Fruit fly (Drosophila melanogaster): ENCODE data around the gene Sfp96F.
A peak's percentile ranks its signal among the peaks of the same experiment; 100 is the strongest.

Gene Sfp96F

dm6 chr3R:25879324-25879766 is 49.3 kb upstream of the Sfp96F start (continued):
- peak; percentile 73 for TF ChIP-seq Six4 (GFP tag; optimal IDR thresholded peaks at IDR 0.05)
- TF ChIP-seq PHDP (tag; optimal IDR thresholded peaks at IDR 0.05) = peak; percentile 84
- peak; percentile 48 for TF ChIP-seq D19B (GFP tag; optimal IDR thresholded peaks at IDR 0.05)
- TF ChIP-seq NFAT (GFP tag; IDR thresholded peaks at IDR 0.05) = no peak
- peak; percentile 39 for TF ChIP-seq CG7271 (tag; optimal IDR thresholded peaks at IDR 0.05)
- TF ChIP-seq Lpt (GFP tag; optimal IDR thresholded peaks at IDR 0.05) = no peak
- TF ChIP-seq CG12071 (GFP tag; optimal IDR thresholded peaks at IDR 0.05) = peak; percentile 74
- peak; percentile 22 for TF ChIP-seq shn (GFP tag; optimal IDR thresholded peaks at IDR 0.05)
- peak; percentile 68 for TF ChIP-seq HHEX (GFP tag; optimal IDR thresholded peaks at IDR 0.05)
- no peak for TF ChIP-seq Hr39 (optimal IDR thresholded peaks at IDR 0.05)
- TF ChIP-seq CG3726 (GFP tag; IDR thresholded peaks at IDR 0.05) = no peak
- TF ChIP-seq CG31224 (GFP tag; IDR thresholded peaks at IDR 0.05) = no peak
- no peak for TF ChIP-seq hb (GFP tag; IDR thresholded peaks at IDR 0.05; ENCODE audit: partially characterized antibody)
- peak; percentile 12 for TF ChIP-seq CG9876 (GFP tag; optimal IDR thresholded peaks at IDR 0.05)
- peak; percentile 76 for TF ChIP-seq CG14014 (GFP tag; IDR thresholded peaks at IDR 0.05)
- TF ChIP-seq CG17361 (GFP tag; IDR thresholded peaks at IDR 0.05) = peak; percentile 81
- peak; percentile 71 for TF ChIP-seq Hr3 (GFP tag; optimal IDR thresholded peaks at IDR 0.05)
- peak; percentile 64 for TF ChIP-seq twi (tag; optimal IDR thresholded peaks at IDR 0.05)
- TF ChIP-seq gro (GFP tag; optimal IDR thresholded peaks at IDR 0.05) = peak; percentile 34
- TF ChIP-seq CG3847 (GFP tag; IDR thresholded peaks at IDR 0.05) = no peak; the same call in none of the 2 replicates
- peak; percentile 61 for TF ChIP-seq CG13123 (GFP tag; optimal IDR thresholded peaks at IDR 0.05)
- TF ChIP-seq kah (GFP tag; optimal IDR thresholded peaks at IDR 0.05) = peak; percentile 36
- TF ChIP-seq kay (GFP tag; optimal IDR thresholded peaks at IDR 0.05) = peak; percentile 54
- TF ChIP-seq CG10979 (tag; optimal IDR thresholded peaks at IDR 0.05) = peak; percentile 88
- TF ChIP-seq Myb (GFP tag; optimal IDR thresholded peaks at IDR 0.05) = peak; percentile 29
- TF ChIP-seq CG13894 (tag; optimal IDR thresholded peaks at IDR 0.05) = peak; percentile 22
- no peak for TF ChIP-seq CG7928 (GFP tag; optimal IDR thresholded peaks at IDR 0.05)
- no peak; the same call in 1 of the 2 replicates for TF ChIP-seq CG9215 (GFP tag; IDR thresholded peaks at IDR 0.05)
- TF ChIP-seq fd102C (GFP tag; optimal IDR thresholded peaks at IDR 0.05) = no peak
- peak; percentile 46; the same call in 1 of the 2 replicates for TF ChIP-seq peb (GFP tag; IDR thresholded peaks at IDR 0.05)
- TF ChIP-seq trh (GFP tag; optimal IDR thresholded peaks at IDR 0.05) = peak; percentile 13
- peak; percentile 70 for TF ChIP-seq dimm (GFP tag; IDR thresholded peaks at IDR 0.05)
- peak; percentile 75 for TF ChIP-seq bab2 (GFP tag; optimal IDR thresholded peaks at IDR 0.05)
- TF ChIP-seq abd-A (tag; optimal IDR thresholded peaks at IDR 0.05) = no peak
- TF ChIP-seq CG6272 (GFP tag; IDR thresholded peaks at IDR 0.05) = no peak
- 0 out of 2 replicates have a peak, but pooled peaks have one; percentile 43 for TF ChIP-seq bowl (GFP tag; IDR thresholded peaks at IDR 0.05)
- TF ChIP-seq tap (tag; optimal IDR thresholded peaks at IDR 0.05) = peak; percentile 81
- peak; percentile 73 for TF ChIP-seq Hsf (GFP tag; optimal IDR thresholded peaks at IDR 0.05)
- TF ChIP-seq Spps (tag; optimal IDR thresholded peaks at IDR 0.05) = peak; percentile 57
- peak; percentile 85 for TF ChIP-seq CG11504 (tag; optimal IDR thresholded peaks at IDR 0.05)
- TF ChIP-seq inv (GFP tag; IDR thresholded peaks at IDR 0.05; ENCODE audit: partially characterized antibody) = no peak
- TF ChIP-seq Ada2b (GFP tag; IDR thresholded peaks at IDR 0.05) = peak; percentile 80
- TF ChIP-seq Atf6 (GFP tag; IDR thresholded peaks at IDR 0.05) = peak; percentile 65; the same call in 1 of the 2 replicates
- TF ChIP-seq Jarid2 (GFP tag; optimal IDR thresholded peaks at IDR 0.05) = peak; percentile 20
- TF ChIP-seq lola (GFP tag; optimal IDR thresholded peaks at IDR 0.05) = peak in 1 of 3 experiments; percentile 77
- TF ChIP-seq CG14441 (GFP tag; IDR thresholded peaks at IDR 0.05) = peak; percentile 80
- peak; percentile 58 for TF ChIP-seq CrebB (tag; optimal IDR thresholded peaks at IDR 0.05)
- no peak; the same call in 1 of the 2 replicates for TF ChIP-seq CG16779 (GFP tag; IDR thresholded peaks at IDR 0.05)
- TF ChIP-seq vnd (GFP tag; IDR thresholded peaks at IDR 0.05; ENCODE audit: partially characterized antibody) = no peak
- TF ChIP-seq zfh2 (GFP tag; optimal IDR thresholded peaks at IDR 0.05) = peak; percentile 48
- TF ChIP-seq CG6683 (GFP tag; optimal IDR thresholded peaks at IDR 0.05) = peak; percentile 51

Data from whole organism, embryonic.